Fruit fly (Drosophila melanogaster) whole organism, adult: ENCODE data around the gene sle.
"Not testable (repeated sequence)": the region's sequence is repeated elsewhere in the genome, so short reads cannot be mapped to it uniquely, and the experiment has no call there.

Experiments used
- CG33017 ChIP-seq: fragments of 200-800 bp; sonication (Bioruptor generic); optimal IDR thresholded peaks from 2 replicates; lab custom pipeline; 2018; ENCODE audit warnings: missing biosample characterization, mild to moderate bottlenecking, missing genetic modification characterization, moderate library complexity
- CG7101 ChIP-seq: fragments of 200-800 bp; sonication (Bioruptor generic); optimal IDR thresholded peaks from 2 replicates; lab custom pipeline; 2018; ENCODE audit warnings: missing biosample characterization, mild to moderate bottlenecking, missing genetic modification characterization, moderate library complexity
- tj ChIP-seq: fragments of 200-800 bp; sonication (Bioruptor generic); optimal IDR thresholded peaks from 3 replicates; lab custom pipeline; 2017; ENCODE audit warnings: missing biosample characterization, mild to moderate bottlenecking, missing genetic modification characterization, moderate library complexity

DNA sequence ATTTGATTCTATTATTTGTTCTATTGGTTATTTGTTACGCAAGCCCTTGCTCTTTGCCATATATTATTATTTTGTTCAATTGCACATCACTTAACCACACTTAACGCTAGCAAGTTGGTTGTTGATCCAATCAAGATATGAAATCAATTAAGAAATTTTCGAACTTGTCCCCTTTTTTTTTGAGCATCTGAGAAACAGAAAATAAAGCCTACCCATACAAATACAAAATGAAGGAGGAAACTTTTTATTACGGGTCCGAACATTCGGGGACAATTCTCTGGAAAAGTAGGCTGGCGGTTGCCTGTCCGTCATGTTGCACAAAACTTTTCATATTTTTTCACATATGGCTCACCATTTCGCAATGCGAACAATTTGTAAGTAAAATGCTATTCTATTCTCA lies 5.1 kb downstream of the sle start, which contains the start of gene CG12592:
- TF ChIP-seq tj (GFP tag; lab: Kevin White, UChicago); CG33017 (tag; lab: Kevin White, UChicago); CG7101 (tag; lab: Kevin White, UChicago): not testable (repeated sequence)
